Fruit fly (Drosophila melanogaster): ENCODE measurements around the gene pinta.

Gene pinta

dm6 chr3R:22424602-22425190 lies at the start of gene pinta:
Gene pinta (minus strand): TSS chr3R:22424929.
- TF ChIP-seq cnc (optimal IDR thresholded peaks at IDR 0.05) (no peak), bab1 (GFP tag; optimal IDR thresholded peaks at IDR 0.05) (peak; percentile 8), CG5204 (GFP tag; optimal IDR thresholded peaks at IDR 0.05) (no peak), CG1620 (GFP tag; optimal IDR thresholded peaks at IDR 0.05) (no peak), Hr96 (GFP tag; optimal IDR thresholded peaks at IDR 0.05) (no peak), CG7045 (GFP tag; optimal IDR thresholded peaks at IDR 0.05) (no peak), CG14711 (tag; optimal IDR thresholded peaks at IDR 0.05) (no peak), pad (GFP tag; optimal IDR thresholded peaks at IDR 0.05) (no peak), cic (GFP tag; optimal IDR thresholded peaks at IDR 0.05) (peak; percentile 67), CG33017 (tag; optimal IDR thresholded peaks at IDR 0.05) (no peak), tj (GFP tag; optimal IDR thresholded peaks at IDR 0.05) (peak; percentile 97), kay (GFP tag; ENCODE audit: borderline replicate concordance) (no peak), CG11617 (GFP tag; optimal IDR thresholded peaks at IDR 0.05) (no peak), Mnt (GFP tag; optimal IDR thresholded peaks at IDR 0.05) (peak; percentile 60)

dm6 chr3R:22470064-22470463 lies 45.3 kb upstream of the pinta start:
- TF ChIP-seq cic (GFP tag; optimal IDR thresholded peaks at IDR 0.05) (peak; percentile 61), toe (GFP tag; optimal IDR thresholded peaks at IDR 0.05) (no peak)

dm6 chr3R:22468829-22469487 lies 44.2 kb upstream of the pinta start:
- TF ChIP-seq cic (GFP tag; optimal IDR thresholded peaks at IDR 0.05) (peak; percentile 55), CG5204 (GFP tag; optimal IDR thresholded peaks at IDR 0.05) (no peak), CG12768 (GFP tag; optimal IDR thresholded peaks at IDR 0.05) (peak; percentile 84), Mnt (GFP tag; optimal IDR thresholded peaks at IDR 0.05) (peak; percentile 65), Crg-1 (GFP tag; optimal IDR thresholded peaks at IDR 0.05) (no peak), ovo (GFP tag; optimal IDR thresholded peaks at IDR 0.05) (no peak), Hr96 (GFP tag; optimal IDR thresholded peaks at IDR 0.05) (peak; percentile 78), bab1 (GFP tag; optimal IDR thresholded peaks at IDR 0.05) (no peak), CG33017 (tag; optimal IDR thresholded peaks at IDR 0.05) (peak; percentile 86), Clk (GFP tag; optimal IDR thresholded peaks at IDR 0.05) (peak; percentile 66), kay (GFP tag; ENCODE audit: borderline replicate concordance) (no peak), pad (GFP tag; optimal IDR thresholded peaks at IDR 0.05) (peak; percentile 9), CG14711 (tag; optimal IDR thresholded peaks at IDR 0.05) (peak; percentile 63), tj (GFP tag; optimal IDR thresholded peaks at IDR 0.05) (no peak), cnc (optimal IDR thresholded peaks at IDR 0.05) (no peak), toe (GFP tag; optimal IDR thresholded peaks at IDR 0.05) (peak; percentile 56), CG11617 (GFP tag; optimal IDR thresholded peaks at IDR 0.05) (peak; percentile 0), CG7045 (GFP tag; optimal IDR thresholded peaks at IDR 0.05) (peak; percentile 77), CG1620 (GFP tag; optimal IDR thresholded peaks at IDR 0.05) (no peak), CG7101 (tag; optimal IDR thresholded peaks at IDR 0.05) (peak; percentile 81)

dm6 chr3R:22467939-22468571 lies 43.3 kb upstream of the pinta start, which contains the start of the genes CG5377 and Nrx-1:
Gene CG5377 (minus strand): TSS chr3R:22468157.
Gene Nrx-1 (plus strand): TSS chr3R:22468512.
- TF ChIP-seq ovo (GFP tag; optimal IDR thresholded peaks at IDR 0.05) (peak; percentile 79), cnc (optimal IDR thresholded peaks at IDR 0.05) (no peak), CG1620 (GFP tag; optimal IDR thresholded peaks at IDR 0.05) (no peak), CG14711 (tag; optimal IDR thresholded peaks at IDR 0.05) (no peak), Mnt (GFP tag; optimal IDR thresholded peaks at IDR 0.05) (no peak), Clk (GFP tag; optimal IDR thresholded peaks at IDR 0.05) (no peak), cic (GFP tag; optimal IDR thresholded peaks at IDR 0.05) (peak; percentile 19), CG7101 (tag; optimal IDR thresholded peaks at IDR 0.05) (no peak), CG11617 (GFP tag; optimal IDR thresholded peaks at IDR 0.05) (no peak), bab1 (GFP tag; optimal IDR thresholded peaks at IDR 0.05) (peak; percentile 60), kay (GFP tag; ENCODE audit: borderline replicate concordance) (peak; percentile 74)

dm6 chr3R:22465984-22466530 lies 41.3 kb upstream of the pinta start, which contains the start of gene Pebp1:
Gene Pebp1 (plus strand): TSS chr3R:22466034.
- TF ChIP-seq CG5204 (GFP tag; optimal IDR thresholded peaks at IDR 0.05) (no peak), cnc (optimal IDR thresholded peaks at IDR 0.05) (no peak), CG14711 (tag; optimal IDR thresholded peaks at IDR 0.05) (no peak), Clk (GFP tag; optimal IDR thresholded peaks at IDR 0.05) (no peak), Hr96 (GFP tag; optimal IDR thresholded peaks at IDR 0.05) (no peak), tj (GFP tag; optimal IDR thresholded peaks at IDR 0.05) (no peak), Crg-1 (GFP tag; optimal IDR thresholded peaks at IDR 0.05) (no peak), CG12768 (GFP tag; optimal IDR thresholded peaks at IDR 0.05) (no peak), Mnt (GFP tag; optimal IDR thresholded peaks at IDR 0.05) (no peak), CG11617 (GFP tag; optimal IDR thresholded peaks at IDR 0.05) (no peak), pad (GFP tag; optimal IDR thresholded peaks at IDR 0.05) (no peak), toe (GFP tag; optimal IDR thresholded peaks at IDR 0.05) (no peak), CG7101 (tag; optimal IDR thresholded peaks at IDR 0.05) (no peak), CG33017 (tag; optimal IDR thresholded peaks at IDR 0.05) (no peak)

- TF ChIP-seq CG12768 (GFP tag; optimal IDR thresholded peaks at IDR 0.05), result no peak
- peak; percentile 37 for TF ChIP-seq tj (GFP tag; optimal IDR thresholded peaks at IDR 0.05)
These were observed 40.4 kb upstream of the pinta start for dm6 chr3R:22465138-22465537.

All from whole organism, adult.